Fruit fly (Drosophila melanogaster): ENCODE results near the gene CG43448.

CG43448 gene

DNA sequence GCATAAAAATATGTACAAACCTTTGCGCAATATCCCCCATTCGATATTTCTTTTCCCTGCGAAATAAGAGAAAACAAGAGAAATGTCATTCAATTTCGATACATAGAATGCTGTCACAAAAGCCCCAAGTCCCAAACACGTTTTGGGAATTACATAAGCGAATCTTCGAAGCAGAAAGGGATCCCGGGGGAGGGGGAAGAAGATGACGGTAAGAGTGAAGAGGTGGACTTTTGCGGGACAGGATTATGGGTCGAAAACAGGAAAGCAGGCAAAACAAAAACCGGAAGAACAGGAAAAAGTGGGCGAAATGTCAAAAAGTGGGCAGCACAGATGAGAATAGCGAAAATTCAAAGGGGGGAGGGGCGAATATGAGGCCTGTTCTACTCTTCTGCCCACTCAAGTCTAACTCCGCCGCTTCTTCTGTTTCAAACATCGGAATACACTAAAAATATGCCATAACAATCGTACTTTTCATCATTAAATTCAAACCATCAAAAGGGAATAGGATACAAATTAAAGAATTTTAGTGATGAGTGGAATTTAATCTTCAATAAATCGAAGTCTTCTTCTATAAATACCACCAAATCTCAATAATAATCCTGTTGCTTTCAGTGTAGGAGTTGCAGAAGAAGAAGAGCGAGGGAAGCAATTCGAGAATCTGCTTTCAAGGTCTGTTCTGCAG is 34.8 kb upstream of the CG43448 start:
- TF ChIP-seq CG15336 (GFP tag; IDR thresholded peaks at IDR 0.05), result peak; percentile 85
- no peak for TF ChIP-seq Hr38 (GFP tag; optimal IDR thresholded peaks at IDR 0.05)
- TF ChIP-seq CG6854 (GFP tag; optimal IDR thresholded peaks at IDR 0.05), result peak; percentile 70
- peak; percentile 97 for TF ChIP-seq CG6163 (GFP tag; IDR thresholded peaks at IDR 0.05)
- TF ChIP-seq Sox102F (GFP tag; optimal IDR thresholded peaks at IDR 0.05), result peak; percentile 94
- TF ChIP-seq CG3919 (GFP tag; optimal IDR thresholded peaks at IDR 0.05), result peak; percentile 98
- peak; percentile 94 for TF ChIP-seq net (GFP tag; optimal IDR thresholded peaks at IDR 0.05)
- peak; percentile 82 for TF ChIP-seq Hr4 (GFP tag; optimal IDR thresholded peaks at IDR 0.05)
- peak; percentile 98 for TF ChIP-seq Sox14 (GFP tag; optimal IDR thresholded peaks at IDR 0.05)
- peak; percentile 96 for TF ChIP-seq svp (GFP tag)
- peak; percentile 99 for TF ChIP-seq CG10631 (GFP tag; optimal IDR thresholded peaks at IDR 0.05)
- TF ChIP-seq CG6792 (GFP tag; optimal IDR thresholded peaks at IDR 0.05), result peak; percentile 96
- TF ChIP-seq Hr39 (GFP tag; optimal IDR thresholded peaks at IDR 0.05), result peak; percentile 96
- TF ChIP-seq OdsH (GFP tag; optimal IDR thresholded peaks at IDR 0.05), result peak; percentile 96
- TF ChIP-seq CG8119 (GFP tag; IDR thresholded peaks at IDR 0.05), result peak; percentile 92
- TF ChIP-seq CG11762 (GFP tag; optimal IDR thresholded peaks at IDR 0.05; ENCODE audit: insufficient read depth), result peak; percentile 94
- peak; percentile 93 for TF ChIP-seq CG9139 (GFP tag; optimal IDR thresholded peaks at IDR 0.05)
- TF ChIP-seq Met (GFP tag; optimal IDR thresholded peaks at IDR 0.05), result peak; percentile 96
- peak; percentile 95 for TF ChIP-seq CG8632 (GFP tag; optimal IDR thresholded peaks at IDR 0.05)
- peak; percentile 83 for TF ChIP-seq CG8319 (GFP tag; optimal IDR thresholded peaks at IDR 0.05)
- peak; percentile 98 for TF ChIP-seq CG3032 (tag; optimal IDR thresholded peaks at IDR 0.05)
- peak; percentile 98 for TF ChIP-seq CG10669 (GFP tag; optimal IDR thresholded peaks at IDR 0.05)
- peak; percentile 95 for TF ChIP-seq lz (GFP tag; optimal IDR thresholded peaks at IDR 0.05)
- TF ChIP-seq fd85E (GFP tag; optimal IDR thresholded peaks at IDR 0.05), result peak; percentile 74
- TF ChIP-seq fd59A (GFP tag; optimal IDR thresholded peaks at IDR 0.05), result peak; percentile 96
- TF ChIP-seq eg (GFP tag; IDR thresholded peaks at IDR 0.05), result peak; percentile 76
- TF ChIP-seq dac (GFP tag; optimal IDR thresholded peaks at IDR 0.05), result peak; percentile 51
- TF ChIP-seq CG1621 (tag; optimal IDR thresholded peaks at IDR 0.05), result peak; percentile 97
- peak; percentile 80 for TF ChIP-seq CG6276 (GFP tag; optimal IDR thresholded peaks at IDR 0.05)
- peak; percentile 96 for TF ChIP-seq pdm3 (GFP tag; optimal IDR thresholded peaks at IDR 0.05)
- TF ChIP-seq CG11902 (GFP tag; optimal IDR thresholded peaks at IDR 0.05), result peak; percentile 87
- peak; percentile 97 for TF ChIP-seq spab (GFP tag; optimal IDR thresholded peaks at IDR 0.05)
- peak; percentile 92 for TF ChIP-seq CG32006 (GFP tag; optimal IDR thresholded peaks at IDR 0.05)
- TF ChIP-seq Smox (GFP tag; optimal IDR thresholded peaks at IDR 0.05), result peak; percentile 94
- peak; percentile 93 for TF ChIP-seq CG7368 (GFP tag; optimal IDR thresholded peaks at IDR 0.05)
- peak; percentile 97 to 98 for TF ChIP-seq salr (GFP tag; optimal IDR thresholded peaks at IDR 0.05)
- TF ChIP-seq CG6808 (GFP tag; optimal IDR thresholded peaks at IDR 0.05), result peak; percentile 95
- TF ChIP-seq vri (GFP tag; optimal IDR thresholded peaks at IDR 0.05), result peak; percentile 97
- peak; percentile 95 for TF ChIP-seq cyc (GFP tag; optimal IDR thresholded peaks at IDR 0.05)
- peak; percentile 94 for TF ChIP-seq Ets21C (GFP tag; optimal IDR thresholded peaks at IDR 0.05)
- peak; percentile 97 for TF ChIP-seq esn (GFP tag; optimal IDR thresholded peaks at IDR 0.05)
- TF ChIP-seq fkh (GFP tag; optimal IDR thresholded peaks at IDR 0.05), result no peak
- TF ChIP-seq CG34406 (GFP tag; optimal IDR thresholded peaks at IDR 0.05), result peak; percentile 94
- peak; percentile 91 for TF ChIP-seq Sox15 (GFP tag; optimal IDR thresholded peaks at IDR 0.05)
- peak; percentile 93 to 94 for TF ChIP-seq ss (GFP tag; optimal IDR thresholded peaks at IDR 0.05)
- TF ChIP-seq topi (GFP tag; optimal IDR thresholded peaks at IDR 0.05), result peak; percentile 94
- TF ChIP-seq dsx (GFP tag; optimal IDR thresholded peaks at IDR 0.05; ENCODE audit: poor library complexity, severe bottlenecking), result peak; percentile 95
- TF ChIP-seq achi (GFP tag; optimal IDR thresholded peaks at IDR 0.05), result peak; percentile 97
- peak; percentile 98 for TF ChIP-seq Eip75B (GFP tag; optimal IDR thresholded peaks at IDR 0.05)
- TF ChIP-seq CG31627 (GFP tag; optimal IDR thresholded peaks at IDR 0.05), result peak; percentile 97
- peak; percentile 92 for TF ChIP-seq Gug (GFP tag; IDR thresholded peaks at IDR 0.05)
